Worm (Caenorhabditis elegans): ENCODE results near the gene aakg-5.

The aakg-5 gene

DNA sequence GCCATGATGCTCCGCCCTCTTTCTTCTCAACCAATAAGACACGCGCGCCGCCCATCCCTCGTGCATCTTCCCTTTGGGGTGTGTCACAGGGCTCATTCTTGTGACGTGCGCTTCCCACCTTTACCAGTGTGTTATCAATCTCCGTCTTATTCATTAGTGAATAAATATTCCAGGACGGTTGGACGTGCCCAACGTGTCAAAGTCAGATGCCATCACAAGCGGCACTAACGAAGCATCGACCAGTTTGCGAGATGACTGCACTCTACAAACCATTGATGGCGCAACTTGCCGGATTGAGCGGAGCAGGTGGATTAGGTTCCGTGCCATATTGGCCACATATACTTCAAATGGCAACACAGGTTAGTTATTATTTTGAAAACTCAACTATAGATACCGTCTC is 14.8 kb downstream of the aakg-5 start:
- peak; percentile 12 for TF ChIP-seq tbx-2 (tag; optimal IDR thresholded peaks at IDR 0.05)
- peak; percentile 36 for TF ChIP-seq hlh-30 (tag; optimal IDR thresholded peaks at IDR 0.05; ENCODE audit: insufficient read depth)
- TF ChIP-seq ref-2 (tag; optimal IDR thresholded peaks at IDR 0.05), result peak; percentile 10
- TF ChIP-seq ets-4 (tag; optimal IDR thresholded peaks at IDR 0.05), result no peak
- TF ChIP-seq nfya-1 (tag; optimal IDR thresholded peaks at IDR 0.05), result peak; percentile 23

DNA sequence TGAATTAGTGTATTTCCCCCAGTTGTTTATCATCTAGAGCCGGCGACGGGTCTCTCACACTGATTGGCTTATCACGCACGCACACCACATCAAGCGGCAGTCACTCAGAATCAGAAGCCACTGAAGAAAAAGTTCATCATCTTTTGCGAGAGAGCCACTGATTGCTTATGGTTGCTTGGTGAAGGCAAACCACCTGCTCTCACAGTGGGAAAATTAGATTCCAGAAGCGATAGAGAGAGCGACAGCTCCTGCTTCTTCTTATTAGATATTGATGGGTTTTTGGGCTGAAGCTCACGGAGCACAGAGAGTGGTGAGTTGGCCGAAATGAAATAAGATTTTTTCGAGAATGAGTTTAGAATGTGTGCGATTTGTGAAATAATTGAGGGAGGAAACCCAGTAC is 18.8 kb downstream of the aakg-5 start:
- TF ChIP-seq ceh-9 (tag; optimal IDR thresholded peaks at IDR 0.05), result no peak
- no peak for TF ChIP-seq F13H6.1 (tag; optimal IDR thresholded peaks at IDR 0.05)
- TF ChIP-seq hlh-30 (tag; optimal IDR thresholded peaks at IDR 0.05; ENCODE audit: insufficient read depth), result no peak
- no peak for TF ChIP-seq T23F11.4 (GFP tag; optimal IDR thresholded peaks at IDR 0.05)
- no peak for TF ChIP-seq ceh-24 (tag; optimal IDR thresholded peaks at IDR 0.05)
- TF ChIP-seq tbx-2 (tag; optimal IDR thresholded peaks at IDR 0.05), result no peak
- no peak for TF ChIP-seq ceh-34 (tag; optimal IDR thresholded peaks at IDR 0.05)
- no peak for TF ChIP-seq ceh-19 (GFP tag; optimal IDR thresholded peaks at IDR 0.05)
- no peak for TF ChIP-seq ceh-30 (tag; optimal IDR thresholded peaks at IDR 0.05)
- TF ChIP-seq K02D7.2 (tag; optimal IDR thresholded peaks at IDR 0.05), result no peak
- no peak for TF ChIP-seq ceh-31 (tag; optimal IDR thresholded peaks at IDR 0.05)

DNA sequence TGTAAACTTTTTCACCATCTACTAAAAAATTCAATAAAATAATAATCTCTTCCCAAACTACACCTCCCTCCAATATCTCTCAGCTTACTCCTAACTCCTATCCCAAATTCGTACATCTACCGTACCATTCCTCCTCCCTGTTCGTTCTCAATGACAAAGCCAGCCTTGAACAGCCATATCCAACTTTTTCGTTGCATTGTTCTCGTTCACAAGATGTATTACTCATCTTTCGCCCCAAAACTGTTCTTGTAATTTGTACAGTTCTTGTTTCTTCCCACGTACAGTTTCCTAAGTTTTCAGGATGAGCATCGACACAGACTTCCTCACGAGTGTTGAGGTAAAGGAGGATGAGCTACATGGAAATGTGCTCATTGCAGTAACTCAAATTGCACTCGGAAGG is 20.0 kb downstream of the aakg-5 start, which contains the start of gene egl-43:
Gene egl-43 (plus strand): TSS at position 301 of the 400 bp plus-strand sequence.
- TF ChIP-seq ceh-19 (GFP tag; optimal IDR thresholded peaks at IDR 0.05), result no peak
- TF ChIP-seq hlh-15 (tag; optimal IDR thresholded peaks at IDR 0.05), result no peak
- no peak for TF ChIP-seq hlh-6 (tag; optimal IDR thresholded peaks at IDR 0.05)
- TF ChIP-seq unc-86 (tag; optimal IDR thresholded peaks at IDR 0.05), result no peak
- TF ChIP-seq unc-42 (tag; optimal IDR thresholded peaks at IDR 0.05), result no peak
- no peak for TF ChIP-seq K02D7.2 (tag; optimal IDR thresholded peaks at IDR 0.05)
- TF ChIP-seq lim-6 (tag; optimal IDR thresholded peaks at IDR 0.05), result no peak
- TF ChIP-seq elt-2 (tag; optimal IDR thresholded peaks at IDR 0.05), result no peak
- TF ChIP-seq ceh-14 (tag; optimal IDR thresholded peaks at IDR 0.05), result no peak
- TF ChIP-seq tbx-2 (tag; optimal IDR thresholded peaks at IDR 0.05), result no peak
- no peak for TF ChIP-seq dmd-4 (tag; optimal IDR thresholded peaks at IDR 0.05; ENCODE audit: borderline replicate concordance)
- TF ChIP-seq ceh-30 (tag; optimal IDR thresholded peaks at IDR 0.05), result no peak
- no peak for TF ChIP-seq F13H6.1 (tag; optimal IDR thresholded peaks at IDR 0.05)

DNA sequence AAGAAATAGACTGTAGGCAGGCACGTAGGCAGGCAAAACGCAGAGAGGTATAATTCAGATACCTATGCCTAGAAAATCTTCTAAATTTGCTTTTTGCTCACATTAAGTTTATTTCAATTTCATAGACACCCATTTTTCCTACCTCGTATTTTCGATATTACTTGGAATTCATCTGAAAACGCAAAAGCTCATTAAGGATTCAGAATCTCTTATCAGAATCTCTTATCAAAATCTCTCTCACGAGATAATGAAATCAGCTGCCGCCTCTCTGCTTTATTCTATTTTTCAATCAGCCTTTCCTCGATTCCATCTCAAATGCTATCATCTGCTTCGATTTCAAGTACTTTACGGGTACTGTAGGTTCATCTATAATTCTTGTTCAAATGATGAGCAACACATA is 23.1 kb downstream of the aakg-5 start:
- no peak for TF ChIP-seq elt-4 (tag; optimal IDR thresholded peaks at IDR 0.05)

DNA sequence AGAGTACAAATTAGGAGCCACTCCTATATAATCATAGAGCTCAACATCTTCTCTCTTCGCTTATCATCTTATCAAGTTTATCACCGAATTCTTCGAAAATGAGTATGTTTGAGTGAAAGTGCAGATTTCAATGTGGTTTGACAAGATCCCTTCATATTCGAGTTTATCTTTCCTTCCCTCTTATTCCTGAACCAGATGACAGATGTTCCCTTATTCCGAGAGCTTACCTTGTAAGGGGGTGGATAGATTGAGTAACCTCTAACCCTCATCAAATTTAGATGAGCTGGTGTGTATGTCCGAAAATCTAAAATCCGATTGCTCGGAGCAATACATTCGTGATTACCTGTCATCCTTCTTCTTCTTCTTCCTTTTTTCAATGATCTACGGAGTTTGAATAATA is 26.3 kb downstream of the aakg-5 start:
- TF ChIP-seq gmeb-2 (tag; optimal IDR thresholded peaks at IDR 0.05) (no peak), nhr-11 (tag; optimal IDR thresholded peaks at IDR 0.05) (no peak), C08G9.2 (tag; optimal IDR thresholded peaks at IDR 0.05) (no peak)

DNA sequence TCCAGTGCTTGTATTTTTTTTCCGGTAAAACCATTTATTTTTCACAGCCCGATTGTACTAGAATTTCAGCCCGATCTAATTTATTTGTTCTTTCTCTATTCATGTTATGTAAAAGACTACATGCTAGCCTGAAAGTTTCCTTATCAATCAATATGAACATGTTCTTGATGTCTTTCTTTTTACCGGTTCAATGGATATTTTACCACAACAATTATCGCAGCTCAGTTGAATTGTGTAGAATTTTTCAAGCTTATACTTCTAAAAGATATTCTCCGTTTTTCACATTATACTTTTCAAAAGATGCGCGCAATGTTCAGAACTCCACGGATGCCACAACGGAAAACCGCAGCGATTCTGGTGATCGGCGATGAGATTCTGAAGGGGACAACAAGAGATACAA is 31.1 kb downstream of the aakg-5 start, which contains the start of gene flad-1:
Gene flad-1 (plus strand): TSS at position 301 of the 400 bp plus-strand sequence.
- TF ChIP-seq pax-1 (tag; optimal IDR thresholded peaks at IDR 0.05), result no peak
- TF ChIP-seq pqm-1 (tag; optimal IDR thresholded peaks at IDR 0.05), result no peak
- no peak for TF ChIP-seq K09A11.1 (tag; optimal IDR thresholded peaks at IDR 0.05; ENCODE audit: insufficient read depth)
- no peak for TF ChIP-seq ceh-31 (tag; optimal IDR thresholded peaks at IDR 0.05)
- no peak for TF ChIP-seq lim-6 (tag; optimal IDR thresholded peaks at IDR 0.05)
- no peak for TF ChIP-seq elt-4 (tag; optimal IDR thresholded peaks at IDR 0.05)
- no peak for TF ChIP-seq ceh-48 (tag; optimal IDR thresholded peaks at IDR 0.05)
- TF ChIP-seq tbx-7 (tag; optimal IDR thresholded peaks at IDR 0.05), result no peak
- TF ChIP-seq dmd-4 (tag; optimal IDR thresholded peaks at IDR 0.05; ENCODE audit: borderline replicate concordance), result no peak
- TF ChIP-seq pat-9 (tag; optimal IDR thresholded peaks at IDR 0.05), result no peak
- TF ChIP-seq ceh-19 (GFP tag; optimal IDR thresholded peaks at IDR 0.05), result no peak
- no peak for TF ChIP-seq unc-3 (GFP tag; conservative IDR thresholded peaks at IDR 0.05)
- no peak for TF ChIP-seq unc-3 (tag; optimal IDR thresholded peaks at IDR 0.05)
- TF ChIP-seq syd-9 (tag; optimal IDR thresholded peaks at IDR 0.05), result no peak
- TF ChIP-seq ref-2 (tag; optimal IDR thresholded peaks at IDR 0.05), result no peak
- no peak for TF ChIP-seq unc-55 (GFP tag; optimal IDR thresholded peaks at IDR 0.05)
- no peak for TF ChIP-seq hlh-30 (tag; optimal IDR thresholded peaks at IDR 0.05; ENCODE audit: insufficient read depth)
- TF ChIP-seq Y22D7AL.16 (tag; optimal IDR thresholded peaks at IDR 0.05), result no peak
- TF ChIP-seq T23F11.4 (GFP tag; optimal IDR thresholded peaks at IDR 0.05), result no peak
- no peak for TF ChIP-seq lin-11 (tag; optimal IDR thresholded peaks at IDR 0.05)

All from whole organism, late embryonic.